Fruit fly (Drosophila melanogaster) whole organism, prepupa: ENCODE measurements around the gene CG43338.
A peak's percentile ranks its signal among the peaks of the same experiment; 100 is the strongest.

Experiments
- Blimp-1 ChIP-seq: fragments of 200-800 bp; sonication (Bioruptor generic); optimal IDR thresholded peaks from 3 replicates; lab custom pipeline; 2017; ENCODE audit warnings: missing biosample characterization, missing genetic modification characterization, mild to moderate bottlenecking, moderate library complexity, missing genetic modification reagents
- CG10631 ChIP-seq: fragments of 200-800 bp; sonication (Bioruptor generic); optimal IDR thresholded peaks from 2 replicates; lab custom pipeline; 2016; ENCODE audit warnings: missing biosample characterization, missing genetic modification characterization
- CG10669 ChIP-seq: fragments of 200-800 bp; sonication (Bioruptor generic); optimal IDR thresholded peaks from 3 replicates; lab custom pipeline; 2018; ENCODE audit warnings: missing biosample characterization, mild to moderate bottlenecking, missing genetic modification characterization, moderate library complexity
- CG15336 ChIP-seq: fragments of 200-800 bp; sonication (Bioruptor generic); IDR thresholded peaks from 2 replicates; pipeline ENCODE4 v1.3.6; 2022; ENCODE audit warnings: missing biosample characterization, missing genetic modification characterization
- CG1621 ChIP-seq: fragments of 200-800 bp; sonication (Bioruptor generic); optimal IDR thresholded peaks from 3 replicates; lab custom pipeline; 2018; ENCODE audit warnings: missing biosample characterization, mild to moderate bottlenecking, missing genetic modification characterization
- CG3032 ChIP-seq: fragments of 200-800 bp; optimal IDR thresholded peaks from 2 replicates; lab custom pipeline; 2019; ENCODE audit warnings: missing biosample characterization, mild to moderate bottlenecking, missing genetic modification characterization, moderate library complexity
- CG31627 ChIP-seq: fragments of 200-800 bp; sonication (Bioruptor generic); optimal IDR thresholded peaks from 3 replicates; lab custom pipeline; 2016; ENCODE audit warnings: missing biosample characterization, missing genetic modification characterization
- CG32006 ChIP-seq: fragments of 200-800 bp; sonication (Bioruptor generic); optimal IDR thresholded peaks from 3 replicates; lab custom pipeline; 2017; ENCODE audit warnings: missing biosample characterization, mild to moderate bottlenecking, missing genetic modification characterization
- CG3919 ChIP-seq: fragments of 200-800 bp; sonication (Bioruptor generic); optimal IDR thresholded peaks from 3 replicates; lab custom pipeline; 2016; ENCODE audit warnings: missing biosample characterization, missing genetic modification characterization
- CG6163 ChIP-seq: fragments of 200-800 bp; sonication (Bioruptor generic); IDR thresholded peaks from 3 replicates; pipeline ENCODE4 v1.3.6; 2022; ENCODE audit warnings: missing biosample characterization, missing genetic modification characterization
- CG6276 ChIP-seq: fragments of 200-800 bp; sonication (Bioruptor generic); optimal IDR thresholded peaks from 2 replicates; lab custom pipeline; 2017; ENCODE audit warnings: missing biosample characterization, mild to moderate bottlenecking, missing genetic modification characterization
- CG6854 ChIP-seq: fragments of 200-800 bp; sonication (Bioruptor generic); optimal IDR thresholded peaks from 2 replicates; lab custom pipeline; 2017; ENCODE audit warnings: missing biosample characterization, mild to moderate bottlenecking, missing genetic modification characterization
- CG8119 ChIP-seq: fragments of 200-800 bp; sonication (Bioruptor generic); IDR thresholded peaks from 3 replicates; pipeline ENCODE4 v1.3.6; 2022; ENCODE audit warnings: missing biosample characterization, missing genetic modification characterization
- CG8319 ChIP-seq: fragments of 200-800 bp; sonication (Bioruptor generic); optimal IDR thresholded peaks from 3 replicates; lab custom pipeline; 2016; ENCODE audit warnings: missing biosample characterization, missing genetic modification characterization
- CG8632 ChIP-seq: fragments of 200-800 bp; sonication (Bioruptor generic); optimal IDR thresholded peaks from 3 replicates; lab custom pipeline; 2016; ENCODE audit warnings: missing biosample characterization, missing genetic modification characterization
- CG9139 ChIP-seq: fragments of 200-800 bp; sonication (Bioruptor generic); optimal IDR thresholded peaks from 3 replicates; lab custom pipeline; 2017; ENCODE audit warnings: missing biosample characterization, mild to moderate bottlenecking, missing genetic modification characterization
- Eip75B ChIP-seq: fragments of 200-800 bp; sonication (Bioruptor generic); optimal IDR thresholded peaks from 3 replicates; lab custom pipeline; 2016; ENCODE audit warnings: missing biosample characterization, missing genetic modification characterization
- Eip78C ChIP-seq: fragments of 200-800 bp; sonication (Bioruptor generic); peaks from one replicate; lab custom pipeline; 2016; ENCODE audit warnings: missing biosample characterization, missing genetic modification characterization
- Eip93F ChIP-seq: fragments of 200-800 bp; sonication (Bioruptor generic); optimal IDR thresholded peaks from 2 replicates; lab custom pipeline; 2016; ENCODE audit warnings: missing biosample characterization, mild to moderate bottlenecking, missing genetic modification characterization
- Ets21C ChIP-seq: fragments of 200-800 bp; sonication (Bioruptor generic); optimal IDR thresholded peaks from 3 replicates; lab custom pipeline; 2016; ENCODE audit warnings: missing biosample characterization, missing genetic modification characterization
- Ets96B ChIP-seq: fragments of 200-800 bp; optimal IDR thresholded peaks from 2 replicates; lab custom pipeline; 2019; ENCODE audit warnings: missing biosample characterization, mild to moderate bottlenecking, missing genetic modification characterization, moderate library complexity
- Hr38 ChIP-seq: sonication (Bioruptor generic); optimal IDR thresholded peaks from 2 replicates; lab custom pipeline; 2016; ENCODE audit warnings: missing biosample characterization, missing genetic modification characterization
- Hr39 ChIP-seq: fragments of 200-800 bp; sonication (Bioruptor generic); optimal IDR thresholded peaks from 2 replicates; lab custom pipeline; 2016; ENCODE audit warnings: missing biosample characterization, missing genetic modification characterization
- Hr4 ChIP-seq: fragments of 200-800 bp; sonication (Bioruptor generic); optimal IDR thresholded peaks from 3 replicates; lab custom pipeline; 2016; ENCODE audit warnings: missing biosample characterization, missing genetic modification characterization
- Lpt ChIP-seq: fragments of 200-800 bp; sonication (Bioruptor generic); optimal IDR thresholded peaks from 3 replicates; lab custom pipeline; 2016; ENCODE audit warnings: missing biosample characterization, missing genetic modification characterization
- Met ChIP-seq: fragments of 200-800 bp; sonication (Bioruptor generic); optimal IDR thresholded peaks from 3 replicates; lab custom pipeline; 2016; ENCODE audit warnings: missing biosample characterization, missing genetic modification characterization
- OdsH ChIP-seq: fragments of 200-800 bp; sonication (Bioruptor generic); optimal IDR thresholded peaks from 3 replicates; lab custom pipeline; 2016; ENCODE audit warnings: missing biosample characterization, missing genetic modification characterization
- Smox ChIP-seq: fragments of 200-800 bp; sonication (Bioruptor generic); optimal IDR thresholded peaks from 3 replicates; lab custom pipeline; 2016; ENCODE audit warnings: missing biosample characterization, missing genetic modification characterization
- Sox102F ChIP-seq: fragments of 200-800 bp; sonication (Bioruptor generic); optimal IDR thresholded peaks from 2 replicates; lab custom pipeline; 2016; ENCODE audit warnings: missing biosample characterization, mild to moderate bottlenecking, missing genetic modification characterization
- Sox15 ChIP-seq: fragments of 200-800 bp; sonication (Bioruptor generic); optimal IDR thresholded peaks from 3 replicates; lab custom pipeline; 2016; ENCODE audit warnings: missing biosample characterization, missing genetic modification characterization
- acj6 ChIP-seq: fragments of 200-800 bp; sonication (Bioruptor generic); optimal IDR thresholded peaks from 3 replicates; lab custom pipeline; 2016; ENCODE audit warnings: missing biosample characterization, missing genetic modification characterization
- cyc ChIP-seq: fragments of 200-800 bp; sonication (Bioruptor generic); optimal IDR thresholded peaks from 3 replicates; lab custom pipeline; 2016; ENCODE audit warnings: missing biosample characterization, missing genetic modification characterization
- dac ChIP-seq: fragments of 200-800 bp; sonication (Bioruptor generic); optimal IDR thresholded peaks from 2 replicates; lab custom pipeline; 2017; ENCODE audit warnings: missing biosample characterization, mild to moderate bottlenecking, missing genetic modification characterization
- dsx ChIP-seq: fragments of 200-800 bp; optimal IDR thresholded peaks from 3 replicates; lab custom pipeline; 2019; ENCODE audit warnings: missing biosample characterization, mild to moderate bottlenecking, missing genetic modification characterization, moderate library complexity; ENCODE audit not compliant: poor library complexity, severe bottlenecking
- eg ChIP-seq: fragments of 200-800 bp; sonication (Bioruptor generic); IDR thresholded peaks from 3 replicates; pipeline ENCODE4 v1.3.6; 2022; ENCODE audit warnings: missing biosample characterization, missing genetic modification characterization
- esn ChIP-seq: fragments of 200-800 bp; sonication (Bioruptor generic); optimal IDR thresholded peaks from 2 replicates; lab custom pipeline; 2016; ENCODE audit warnings: missing biosample characterization, mild to moderate bottlenecking, missing genetic modification characterization, moderate library complexity
- fd59A ChIP-seq: fragments of 200-800 bp; sonication (Bioruptor generic); optimal IDR thresholded peaks from 2 replicates; lab custom pipeline; 2017; ENCODE audit warnings: missing biosample characterization, mild to moderate bottlenecking, missing genetic modification characterization, missing genetic modification reagents
- fd85E ChIP-seq: fragments of 200-800 bp; sonication (Bioruptor generic); optimal IDR thresholded peaks from 3 replicates; lab custom pipeline; 2016; ENCODE audit warnings: missing biosample characterization, missing genetic modification characterization
- lz ChIP-seq: fragments of 200-800 bp; sonication (Bioruptor generic); optimal IDR thresholded peaks from 3 replicates; lab custom pipeline; 2016; ENCODE audit warnings: missing biosample characterization, missing genetic modification characterization
- net ChIP-seq: fragments of 200-800 bp; sonication (Bioruptor generic); optimal IDR thresholded peaks from 3 replicates; lab custom pipeline; 2016; ENCODE audit warnings: missing biosample characterization, missing genetic modification characterization
- pdm3 ChIP-seq: fragments of 200-800 bp; sonication (Bioruptor generic); optimal IDR thresholded peaks from 3 replicates; lab custom pipeline; 2016; ENCODE audit warnings: missing biosample characterization, missing genetic modification characterization
- salr ChIP-seq, 2 experiments: fragments of 200-800 bp; sonication (Bioruptor generic); optimal IDR thresholded peaks; 3 replicates each; lab custom pipeline; 2016 to 2018; ENCODE audit warnings: missing biosample characterization in 2 of 2, missing genetic modification characterization in 2 of 2, mild to moderate bottlenecking in 1 of 2
- spab ChIP-seq: fragments of 200-800 bp; sonication (Bioruptor generic); optimal IDR thresholded peaks from 2 replicates; lab custom pipeline; 2017; ENCODE audit warnings: missing biosample characterization, mild to moderate bottlenecking, missing genetic modification characterization, missing genetic modification reagents
- ss ChIP-seq, 2 experiments: fragments of 200-800 bp; sonication (Bioruptor generic); optimal IDR thresholded peaks; 2 replicates in 1 of 2; 3 replicates in 1 of 2; lab custom pipeline; 2017 to 2018; ENCODE audit warnings: mild to moderate bottlenecking in 2 of 2, missing biosample characterization in 2 of 2, missing genetic modification characterization in 2 of 2, moderate library complexity in 1 of 2
- svp ChIP-seq: fragments of 200-800 bp; sonication (Bioruptor generic); peaks from one replicate; lab custom pipeline; 2016; ENCODE audit warnings: missing biosample characterization, missing genetic modification characterization
- topi ChIP-seq: fragments of 200-800 bp; sonication (Bioruptor generic); optimal IDR thresholded peaks from 3 replicates; lab custom pipeline; 2016; ENCODE audit warnings: missing biosample characterization, missing genetic modification characterization
- vri ChIP-seq: fragments of 200-800 bp; sonication (Bioruptor generic); optimal IDR thresholded peaks from 3 replicates; lab custom pipeline; 2016; ENCODE audit warnings: missing biosample characterization, mild to moderate bottlenecking, missing genetic modification characterization

Gene CG43338

DNA sequence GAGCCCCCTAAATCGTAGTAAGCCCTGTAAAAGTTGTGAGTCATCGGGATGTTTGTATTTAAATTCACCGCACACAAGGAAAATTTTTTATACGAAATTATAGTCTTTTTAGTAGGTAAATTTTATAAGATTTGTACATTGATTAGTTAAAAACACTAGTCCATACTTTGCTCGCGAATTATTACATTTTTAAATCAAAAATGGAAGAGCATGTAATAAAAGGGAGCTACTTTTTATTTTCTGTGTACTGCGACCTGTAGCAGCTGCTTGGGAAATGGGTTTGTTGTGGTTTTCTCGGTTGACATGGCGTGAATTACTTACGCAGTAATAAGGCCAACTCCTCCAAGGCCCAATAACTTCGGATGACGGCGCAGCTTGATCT is 23.7 kb upstream of the CG43338 start (continued):
- TF ChIP-seq CG6854 (GFP tag; lab: Kevin White, UChicago) (no peak), CG8319 (GFP tag; lab: Kevin White, UChicago) (no peak), Ets96B (peak; percentile 58), CG1621 (tag; lab: Kevin White, UChicago) (no peak), cyc (GFP tag; lab: Kevin White, UChicago) (peak; percentile 29), Ets21C (GFP tag; lab: Kevin White, UChicago) (no peak), OdsH (GFP tag; lab: Kevin White, UChicago) (peak; percentile 66), net (GFP tag; lab: Kevin White, UChicago) (peak; percentile 43), dsx (GFP tag; lab: Kevin White, UChicago) (no peak), CG15336 (GFP tag; lab: Robert Waterston, UW) (peak; percentile 59), Lpt (GFP tag; lab: Kevin White, UChicago) (peak; percentile 13), CG8632 (GFP tag; lab: Kevin White, UChicago) (peak; percentile 55), Hr39 (GFP tag; lab: Kevin White, UChicago) (peak; percentile 44), svp (GFP tag; lab: Kevin White, UChicago) (no peak), CG6276 (no peak), Met (no peak), Smox (GFP tag; lab: Kevin White, UChicago) (peak; percentile 39), acj6 (GFP tag; lab: Kevin White, UChicago) (peak; percentile 73), fd85E (GFP tag; lab: Kevin White, UChicago) (no peak)

DNA sequence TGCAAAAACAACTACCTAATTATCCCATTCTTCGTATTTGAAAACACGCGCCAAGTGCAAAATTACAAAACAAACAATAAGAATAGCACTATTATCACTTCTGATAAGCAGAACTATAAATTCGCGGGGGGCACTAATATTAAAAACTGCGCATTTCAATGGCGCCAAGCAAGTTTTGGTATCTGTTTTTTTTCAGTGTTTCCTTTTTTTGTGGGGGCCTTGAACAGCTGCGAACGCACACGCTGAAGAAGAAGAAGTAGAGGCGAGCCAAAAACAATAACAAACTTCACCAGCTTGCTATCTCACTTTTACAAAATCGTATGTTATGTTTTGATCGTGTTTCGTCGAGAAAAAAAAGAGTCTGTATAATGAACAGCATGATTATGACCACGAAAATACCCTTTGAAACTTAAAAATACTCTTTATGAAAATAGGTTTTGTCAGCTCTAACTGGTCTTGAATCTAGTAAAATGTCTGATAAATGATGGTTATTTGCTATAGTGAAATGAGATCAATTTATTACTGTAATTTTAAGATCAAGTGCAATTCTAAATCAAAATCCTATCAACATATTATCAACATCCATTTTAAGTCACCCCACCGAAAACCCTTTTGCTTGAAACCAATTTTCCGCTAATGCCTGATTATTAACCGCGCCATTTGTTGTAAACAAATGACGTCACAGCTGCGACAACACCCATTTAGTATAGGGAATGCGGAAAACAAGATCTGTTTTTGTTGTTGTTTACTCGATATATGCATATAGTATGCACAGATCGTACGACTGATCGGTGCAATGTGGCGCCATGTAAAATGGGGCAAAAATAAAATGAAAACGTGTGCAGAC is 23.1 kb upstream of the CG43338 start:
- TF ChIP-seq Eip75B (GFP tag; lab: Kevin White, UChicago): peak; percentile 16
- TF ChIP-seq CG15336 (GFP tag; lab: Robert Waterston, UW): peak; percentile 56; the same call in 1 of the 2 replicates
- TF ChIP-seq Smox (GFP tag; lab: Kevin White, UChicago): no peak
- TF ChIP-seq Hr38 (GFP tag; lab: Kevin White, UChicago): no peak
- peak; percentile 59 for TF ChIP-seq topi (GFP tag; lab: Kevin White, UChicago)
- TF ChIP-seq ss (GFP tag; optimal IDR thresholded peaks at IDR 0.05; lab: Kevin White, UChicago): no peak
- peak; percentile 58 for TF ChIP-seq CG3919 (GFP tag; lab: Kevin White, UChicago)
- peak; percentile 51 for TF ChIP-seq lz
- peak; percentile 71 for TF ChIP-seq eg (GFP tag; lab: Robert Waterston, UW)
- TF ChIP-seq CG3032 (tag; lab: Kevin White, UChicago): no peak
- no peak for TF ChIP-seq CG8319 (GFP tag; lab: Kevin White, UChicago)
- no peak for TF ChIP-seq spab (GFP tag; lab: Kevin White, UChicago)
- peak; percentile 82 for TF ChIP-seq CG6163 (GFP tag; lab: Robert Waterston, UW)
- TF ChIP-seq pdm3 (GFP tag; lab: Kevin White, UChicago): peak; percentile 50
- TF ChIP-seq Eip93F (GFP tag; lab: Kevin White, UChicago): no peak
- TF ChIP-seq salr (GFP tag; optimal IDR thresholded peaks at IDR 0.05; lab: Kevin White, UChicago): no peak
- TF ChIP-seq CG10631: peak; percentile 37
- peak; percentile 61 for TF ChIP-seq Hr39 (GFP tag; lab: Kevin White, UChicago)
- peak; percentile 68 for TF ChIP-seq CG31627
- TF ChIP-seq Lpt (GFP tag; lab: Kevin White, UChicago): no peak
- TF ChIP-seq esn (GFP tag; lab: Kevin White, UChicago): peak; percentile 59
- TF ChIP-seq CG6276: no peak
- TF ChIP-seq vri: peak; percentile 58
- TF ChIP-seq OdsH (GFP tag; lab: Kevin White, UChicago): no peak
- TF ChIP-seq fd59A (GFP tag; lab: Kevin White, UChicago): no peak
- no peak for TF ChIP-seq Hr4
- no peak for TF ChIP-seq Blimp-1 (GFP tag; lab: Kevin White, UChicago)
- TF ChIP-seq CG10669: no peak
- TF ChIP-seq CG8119 (GFP tag; lab: Robert Waterston, UW): peak; percentile 36; the same call in 1 of the 3 replicates
- peak; percentile 53 for TF ChIP-seq acj6 (GFP tag; lab: Kevin White, UChicago)
- TF ChIP-seq Sox102F (GFP tag; lab: Kevin White, UChicago): peak; percentile 70
- TF ChIP-seq Sox15 (GFP tag; lab: Kevin White, UChicago): peak; percentile 11
- peak; percentile 56 for TF ChIP-seq CG32006
- TF ChIP-seq dsx (GFP tag; lab: Kevin White, UChicago): no peak
- peak; percentile 51 for TF ChIP-seq net (GFP tag; lab: Kevin White, UChicago)
- TF ChIP-seq CG9139 (GFP tag; lab: Kevin White, UChicago): no peak
- peak; percentile 67 for TF ChIP-seq Eip78C (GFP tag; lab: Kevin White, UChicago)
- TF ChIP-seq dac: no peak
